Fruit fly (Drosophila melanogaster) whole organism, embryonic: ENCODE data around the gene sesB.

ENCODE experiments used
- Abd-B ChIP-seq: fragments of 200-800 bp; sonication (Bioruptor generic); optimal IDR thresholded peaks from 2 replicates; lab custom pipeline; 2018; ENCODE audit warnings: missing biosample characterization, mild to moderate bottlenecking, missing genetic modification characterization, moderate library complexity
- Atf-2 ChIP-seq: fragments of 200-800 bp; sonication (Bioruptor generic); optimal IDR thresholded peaks from 2 replicates; lab custom pipeline; 2016; ENCODE audit warnings: missing biosample characterization, missing genetic modification characterization
- Bteb2 ChIP-seq: fragments of 200-800 bp; sonication (Bioruptor generic); optimal IDR thresholded peaks from 2 replicates; lab custom pipeline; 2016; ENCODE audit warnings: missing biosample characterization, missing genetic modification characterization
- CG10274 ChIP-seq: fragments of 200-800 bp; sonication (Bioruptor generic); optimal IDR thresholded peaks from 3 replicates; lab custom pipeline; 2017; ENCODE audit warnings: missing biosample characterization, mild to moderate bottlenecking, missing genetic modification characterization
- CG10654 ChIP-seq: fragments of 200-800 bp; sonication (Bioruptor generic); optimal IDR thresholded peaks from 2 replicates; lab custom pipeline; 2016; ENCODE audit warnings: missing biosample characterization, missing genetic modification characterization
- CG11696 ChIP-seq: fragments of 200-800 bp; sonication (Bioruptor generic); IDR thresholded peaks from 2 replicates; pipeline ENCODE4 v1.3.6; 2022; ENCODE audit warnings: missing biosample characterization, missing genetic modification characterization
- CG12104 ChIP-seq: fragments of 200-800 bp; sonication (Bioruptor generic); optimal IDR thresholded peaks from 3 replicates; lab custom pipeline; 2016; ENCODE audit warnings: missing biosample characterization, missing genetic modification characterization
- CG12744 ChIP-seq: fragments of 200-800 bp; sonication (Bioruptor generic); optimal IDR thresholded peaks from 2 replicates; lab custom pipeline; 2016; ENCODE audit warnings: missing biosample characterization, missing genetic modification characterization
- CG13894 ChIP-seq: fragments of 200-800 bp; sonication (Bioruptor generic); optimal IDR thresholded peaks from 3 replicates; lab custom pipeline; 2018; ENCODE audit warnings: missing biosample characterization, mild to moderate bottlenecking, missing genetic modification characterization, moderate library complexity
- CG14965 ChIP-seq: fragments of 200-800 bp; sonication (Bioruptor generic); optimal IDR thresholded peaks from 2 replicates; lab custom pipeline; 2016; ENCODE audit warnings: missing biosample characterization, missing genetic modification characterization, borderline replicate concordance
- CG15696 ChIP-seq: fragments of 200-800 bp; sonication (Bioruptor generic); optimal IDR thresholded peaks from 2 replicates; lab custom pipeline; 2019; ENCODE audit warnings: missing biosample characterization, mild to moderate bottlenecking, missing genetic modification characterization, moderate library complexity
- CG1832 ChIP-seq: fragments of 200-800 bp; sonication (Bioruptor generic); optimal IDR thresholded peaks from 2 replicates; lab custom pipeline; 2017; ENCODE audit warnings: missing biosample characterization, mild to moderate bottlenecking, missing genetic modification characterization, inconsistent platforms
- CG2116 ChIP-seq: fragments of 200-800 bp; sonication (Bioruptor generic); optimal IDR thresholded peaks from 3 replicates; lab custom pipeline; 2018; ENCODE audit warnings: missing biosample characterization, mild to moderate bottlenecking, missing genetic modification characterization
- CG2120 ChIP-seq: fragments of 200-800 bp; sonication (Bioruptor generic); optimal IDR thresholded peaks from 3 replicates; lab custom pipeline; 2016; ENCODE audit warnings: missing biosample characterization, missing genetic modification characterization
- CG2199 ChIP-seq: fragments of 200-800 bp; sonication (Bioruptor generic); IDR thresholded peaks from 3 replicates; pipeline ENCODE4 v1.3.6; 2022; ENCODE audit warnings: missing biosample characterization, missing genetic modification characterization
- CG2202 ChIP-seq: fragments of 200-800 bp; sonication (Bioruptor generic); optimal IDR thresholded peaks from 2 replicates; lab custom pipeline; 2018; ENCODE audit warnings: missing biosample characterization, mild to moderate bottlenecking, missing genetic modification characterization
- CG2889 ChIP-seq: fragments of 200-800 bp; sonication (Bioruptor generic); IDR thresholded peaks from 3 replicates; pipeline ENCODE4 v1.3.6; 2022; ENCODE audit warnings: missing biosample characterization, missing genetic modification characterization
- CG30403 ChIP-seq: fragments of 200-800 bp; sonication (Bioruptor generic); optimal IDR thresholded peaks from 3 replicates; lab custom pipeline; 2016; ENCODE audit warnings: missing biosample characterization, missing genetic modification characterization
- CG3726 ChIP-seq: fragments of 200-800 bp; sonication (Bioruptor generic); IDR thresholded peaks from 3 replicates; pipeline ENCODE4, ENCODE4 v1.3.6; 2022; ENCODE audit warnings: missing biosample characterization, missing genetic modification characterization
- CG4820 ChIP-seq: fragments of 200-800 bp; sonication (Bioruptor generic); optimal IDR thresholded peaks from 3 replicates; lab custom pipeline; 2016; ENCODE audit warnings: missing biosample characterization, missing genetic modification characterization
- CG4854 ChIP-seq: fragments of 200-800 bp; sonication (Bioruptor generic); optimal IDR thresholded peaks from 2 replicates; lab custom pipeline; 2016; ENCODE audit warnings: missing biosample characterization, missing genetic modification characterization, inconsistent platforms
- CG6175 ChIP-seq: fragments of 200-800 bp; sonication (Bioruptor generic); IDR thresholded peaks from 3 replicates; pipeline ENCODE4 v1.3.6; 2022; ENCODE audit warnings: missing biosample characterization, missing genetic modification characterization
- CG6254 ChIP-seq: fragments of 200-800 bp; sonication (Bioruptor generic); optimal IDR thresholded peaks from 3 replicates; lab custom pipeline; 2017; ENCODE audit warnings: mild to moderate bottlenecking, missing biosample characterization, missing genetic modification reagents, missing genetic modification characterization
- CG6791 ChIP-seq: fragments of 200-800 bp; sonication (Bioruptor generic); IDR thresholded peaks from 3 replicates; pipeline ENCODE4 v1.3.6; 2022; ENCODE audit warnings: missing biosample characterization, missing genetic modification characterization; ENCODE audit not compliant: partially characterized antibody
- CG8388 ChIP-seq: fragments of 200-800 bp; sonication (Bioruptor generic); optimal IDR thresholded peaks from 2 replicates; lab custom pipeline; 2019; ENCODE audit warnings: missing biosample characterization, mild to moderate bottlenecking, missing genetic modification characterization, moderate library complexity
- Camta ChIP-seq: fragments of 200-800 bp; sonication (Bioruptor generic); optimal IDR thresholded peaks from 2 replicates; lab custom pipeline; 2016; ENCODE audit warnings: missing biosample characterization, missing genetic modification characterization
- Dbx ChIP-seq: fragments of 200-800 bp; sonication (Bioruptor generic); IDR thresholded peaks from 3 replicates; pipeline ENCODE4 v1.3.6; 2022; ENCODE audit warnings: missing biosample characterization, missing genetic modification characterization
- Deaf1 ChIP-seq: fragments of 200-800 bp; optimal IDR thresholded peaks from 3 replicates; lab custom pipeline; 2019; ENCODE audit warnings: missing biosample characterization, mild to moderate bottlenecking, missing genetic modification characterization, moderate library complexity
- Dll ChIP-seq: fragments of 200-800 bp; sonication (Bioruptor generic); IDR thresholded peaks from 4 replicates; pipeline ENCODE4 v1.3.6; 2022; ENCODE audit warnings: missing biosample characterization, missing genetic modification characterization; ENCODE audit not compliant: partially characterized antibody
- Ets65A ChIP-seq: fragments of 200-800 bp; sonication (Bioruptor generic); peaks from one replicate; lab custom pipeline; 2016; ENCODE audit warnings: missing biosample characterization, missing genetic modification characterization
- HHEX ChIP-seq: fragments of 200-800 bp; sonication (Bioruptor generic); optimal IDR thresholded peaks from 3 replicates; lab custom pipeline; 2017; ENCODE audit warnings: missing biosample characterization, mild to moderate bottlenecking, missing genetic modification characterization, missing genetic modification reagents
- HLH3B ChIP-seq: fragments of 200-800 bp; sonication (Bioruptor generic); IDR thresholded peaks from 2 replicates; pipeline ENCODE4 v1.3.6; 2022; ENCODE audit warnings: missing biosample characterization, missing genetic modification characterization
- Hand ChIP-seq: fragments of 200-800 bp; sonication (Bioruptor generic); optimal IDR thresholded peaks from 2 replicates; lab custom pipeline; 2017; ENCODE audit warnings: mild to moderate bottlenecking, missing biosample characterization, missing genetic modification reagents, missing genetic modification characterization
- Hr39 ChIP-seq: fragments of >200 bp; optimal IDR thresholded peaks from 2 replicates; lab custom pipeline; 2017
- Neu2 ChIP-seq: fragments of 200-800 bp; sonication (Bioruptor generic); optimal IDR thresholded peaks from 3 replicates; lab custom pipeline; 2016; ENCODE audit warnings: missing biosample characterization, missing genetic modification characterization, borderline replicate concordance
- Poxn ChIP-seq: fragments of 200-800 bp; sonication (Bioruptor generic); IDR thresholded peaks from 2 replicates; pipeline ENCODE4 v1.3.6; 2022; ENCODE audit warnings: missing biosample characterization, missing genetic modification characterization
- bigmax ChIP-seq: fragments of 200-800 bp; sonication (Bioruptor generic); optimal IDR thresholded peaks from 2 replicates; lab custom pipeline; 2018; ENCODE audit warnings: missing biosample characterization, mild to moderate bottlenecking, missing genetic modification characterization
- da ChIP-seq: fragments of 200-800 bp; sonication (Bioruptor generic); optimal IDR thresholded peaks from 2 replicates; lab custom pipeline; 2016; ENCODE audit warnings: missing biosample characterization, missing genetic modification characterization
- eve ChIP-seq, 2 experiments: fragments of >200 bp; optimal IDR thresholded peaks; 2 replicates each; lab custom pipeline; 2017; ENCODE audit warnings: missing biosample characterization in 2 of 2, missing genetic modification characterization in 2 of 2
- ftz-f1 ChIP-seq: fragments of 200-800 bp; sonication (Bioruptor generic); optimal IDR thresholded peaks from 2 replicates; lab custom pipeline; 2016; ENCODE audit warnings: missing biosample characterization, missing genetic modification characterization
- kah ChIP-seq: fragments of 200-800 bp; sonication (Bioruptor generic); optimal IDR thresholded peaks from 2 replicates; lab custom pipeline; 2018; ENCODE audit warnings: missing biosample characterization, mild to moderate bottlenecking, missing genetic modification characterization
- lbe ChIP-seq: fragments of 200-800 bp; sonication (Bioruptor generic); optimal IDR thresholded peaks from 2 replicates; lab custom pipeline; 2016; ENCODE audit warnings: missing biosample characterization, mild to moderate bottlenecking, missing genetic modification characterization
- lmd ChIP-seq: fragments of 200-800 bp; sonication (Bioruptor generic); IDR thresholded peaks from 2 replicates; pipeline ENCODE4 v1.3.6; 2022; ENCODE audit warnings: missing biosample characterization, missing genetic modification characterization
- mam ChIP-seq: fragments of 200-800 bp; sonication (Bioruptor generic); optimal IDR thresholded peaks from 3 replicates; lab custom pipeline; 2016; ENCODE audit warnings: missing biosample characterization, missing genetic modification characterization
- mirr ChIP-seq: fragments of 200-800 bp; sonication (Bioruptor generic); optimal IDR thresholded peaks from 3 replicates; lab custom pipeline; 2018; ENCODE audit warnings: missing biosample characterization, mild to moderate bottlenecking, missing genetic modification characterization
- psq ChIP-seq: fragments of 200-800 bp; sonication (Bioruptor generic); optimal IDR thresholded peaks from 2 replicates; lab custom pipeline; 2017; ENCODE audit warnings: missing biosample characterization, missing genetic modification characterization
- run ChIP-seq: fragments of 200-800 bp; sonication (Bioruptor generic); optimal IDR thresholded peaks from 3 replicates; lab custom pipeline; 2018; ENCODE audit warnings: missing biosample characterization, mild to moderate bottlenecking, missing genetic modification characterization
- sd ChIP-seq: fragments of 200-800 bp; sonication (Bioruptor generic); optimal IDR thresholded peaks from 3 replicates; lab custom pipeline; 2018; ENCODE audit warnings: missing biosample characterization, mild to moderate bottlenecking, missing genetic modification characterization, moderate library complexity
- vfl ChIP-seq: fragments of 200-800 bp; sonication (Bioruptor generic); optimal IDR thresholded peaks from 2 replicates; lab custom pipeline; 2016; ENCODE audit warnings: missing biosample characterization, missing genetic modification characterization
- wor ChIP-seq: fragments of 200-800 bp; sonication (Bioruptor generic); IDR thresholded peaks from 2 replicates; pipeline ENCODE4 v1.3.6; 2022; ENCODE audit warnings: missing biosample characterization, missing genetic modification characterization

Gene sesB

DNA sequence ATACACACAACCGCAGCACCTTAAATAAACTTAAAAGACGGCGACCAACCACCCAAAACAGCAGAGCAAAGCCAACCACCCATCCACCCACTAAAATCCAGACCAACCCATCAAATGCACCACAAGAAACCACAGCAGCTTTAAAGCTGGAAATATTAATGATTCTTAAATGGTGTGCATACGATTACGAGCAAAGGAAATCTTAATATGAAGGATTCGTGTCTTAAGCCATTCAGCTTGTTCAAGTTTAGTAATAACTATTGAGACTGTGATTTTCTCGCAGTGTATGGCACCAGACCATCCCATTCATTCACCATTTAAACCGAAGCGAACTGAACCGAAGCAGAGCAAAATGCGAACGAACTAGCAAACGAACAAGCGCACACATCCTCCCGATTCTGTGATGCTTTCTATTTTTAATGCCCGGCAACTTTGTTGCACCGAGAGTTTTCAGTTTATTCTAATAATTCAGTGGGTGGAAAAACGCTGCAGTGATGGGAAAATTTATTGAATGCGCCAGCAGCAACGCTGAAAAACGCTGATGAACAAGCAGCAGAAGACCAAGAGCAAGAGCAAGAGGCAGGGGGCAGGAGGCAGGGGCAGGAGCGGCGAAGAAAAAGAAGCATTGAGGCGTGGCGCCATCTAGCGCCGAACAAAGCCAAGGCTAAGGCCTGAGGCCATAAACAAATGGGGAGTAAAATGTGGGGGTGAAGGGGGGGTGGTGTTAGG lies 49.2 kb downstream of the sesB start (continued):
- TF ChIP-seq kah (GFP tag; lab: Kevin White, UChicago) (peak; percentile 70), wor (peak; percentile 81), Camta (GFP tag; lab: Kevin White, UChicago) (peak; percentile 70), CG10654 (peak; percentile 69), HHEX (GFP tag; lab: Kevin White, UChicago) (peak; percentile 89), HLH3B (peak; percentile 90), Hand (GFP tag; lab: Kevin White, UChicago) (peak; percentile 71), Abd-B (GFP tag; lab: Kevin White, UChicago) (peak; percentile 85), CG6254 (GFP tag; lab: Kevin White, UChicago) (peak; percentile 79), run (tag; lab: Kevin White, UChicago) (peak; percentile 81), bigmax (GFP tag; lab: Kevin White, UChicago) (no peak), Deaf1 (tag; lab: Kevin White, UChicago) (peak; percentile 87), Ets65A (GFP tag; lab: Kevin White, UChicago) (peak; percentile 97), Dbx (GFP tag; lab: Robert Waterston, UW) (peak; percentile 78), CG8388 (peak; percentile 86), CG15696 (no peak), sd (tag; lab: Kevin White, UChicago) (peak; percentile 60), CG6791 (GFP tag; lab: Robert Waterston, UW) (no peak), ftz-f1 (GFP tag; lab: Kevin White, UChicago) (no peak), CG30403 (GFP tag; lab: Kevin White, UChicago) (peak; percentile 69), eve (GFP tag; optimal IDR thresholded peaks at IDR 0.05; lab: Kevin White, UChicago) (peak in 1 of 2 experiments; percentile 97), Poxn (GFP tag; lab: Robert Waterston, UW) (no peak), CG12744 (GFP tag; lab: Kevin White, UChicago) (peak; percentile 39), CG14965 (GFP tag; lab: Kevin White, UChicago) (no peak), psq (GFP tag; lab: Kevin White, UChicago) (peak; percentile 51), Bteb2 (GFP tag; lab: Kevin White, UChicago) (peak; percentile 60), CG11696 (GFP tag; lab: Robert Waterston, UW) (no peak), CG4820 (GFP tag; lab: Kevin White, UChicago) (peak; percentile 69), mam (GFP tag; lab: Kevin White, UChicago) (peak; percentile 68), CG13894 (tag; lab: Kevin White, UChicago) (peak; percentile 76), Atf-2 (peak; percentile 47), da (GFP tag; lab: Kevin White, UChicago) (peak; percentile 57), CG10274 (GFP tag; lab: Kevin White, UChicago) (peak; percentile 53), vfl (GFP tag; lab: Kevin White, UChicago) (no peak), CG4854 (GFP tag; lab: Kevin White, UChicago) (peak; percentile 74), Dll (GFP tag; lab: Robert Waterston, UW) (no peak), CG2120 (peak; percentile 90), CG6175 (GFP tag; lab: Robert Waterston, UW) (peak; percentile 53; the same call in 1 of the 3 replicates), Neu2 (no peak), CG3726 (GFP tag; lab: Robert Waterston, UW) (peak; percentile 80; the same call in 2 of the 3 replicates), CG2202 (tag; lab: Kevin White, UChicago) (peak; percentile 70), mirr (peak; percentile 43), lbe (GFP tag; lab: Kevin White, UChicago) (no peak), CG2889 (peak; percentile 75), Hr39 (no peak), CG2199 (GFP tag; lab: Robert Waterston, UW) (peak; percentile 76; the same call in 2 of the 3 replicates), CG12104 (GFP tag; lab: Kevin White, UChicago) (no peak), CG2116 (GFP tag; lab: Kevin White, UChicago) (peak; percentile 6), lmd (GFP tag; lab: Robert Waterston, UW) (peak; percentile 85), CG1832 (GFP tag; lab: Kevin White, UChicago) (no peak)
